Worm (Caenorhabditis elegans) whole organism, late embryonic: ENCODE results near the gene sox-2.

Source experiments
- ama-1 ChIP-seq: fragments of 150-350 bp; optimal IDR thresholded peaks from 2 replicates; lab custom pipeline; 2014
- ceh-9 ChIP-seq: sonication (generic microtip); optimal IDR thresholded peaks from 2 replicates; lab custom pipeline; 2016; ENCODE audit warnings: mild to moderate bottlenecking, missing genetic modification characterization, inconsistent platforms, missing compliant biosample characterization
- ets-4 ChIP-seq: sonication (generic microtip); optimal IDR thresholded peaks from 2 replicates; lab custom pipeline; 2016; ENCODE audit warnings: missing genetic modification characterization, missing compliant biosample characterization
- eyg-1 ChIP-seq: sonication (generic microtip); optimal IDR thresholded peaks from 2 replicates; lab custom pipeline; 2016; ENCODE audit warnings: missing genotype, missing genetic modification characterization, missing compliant biosample characterization
- hlh-30 ChIP-seq: sonication (generic microtip); optimal IDR thresholded peaks from 2 replicates; lab custom pipeline; 2017; ENCODE audit warnings: antibody characterized with exemption, missing genetic modification characterization, missing compliant biosample characterization; ENCODE audit not compliant: insufficient read depth
- lin-11 ChIP-seq: fragments of 200-800 bp; sonication (Bioruptor generic); optimal IDR thresholded peaks from 2 replicates; lab custom pipeline; 2018; ENCODE audit warnings: mild to moderate bottlenecking, missing genetic modification characterization, missing compliant biosample characterization
- pha-2 ChIP-seq: sonication (generic microtip); optimal IDR thresholded peaks from 2 replicates; lab custom pipeline; 2017; ENCODE audit warnings: mild to moderate bottlenecking, missing genetic modification characterization, missing compliant biosample characterization
- pqm-1 ChIP-seq: sonication (generic microtip); optimal IDR thresholded peaks from 2 replicates; lab custom pipeline; 2016; ENCODE audit warnings: missing genetic modification characterization, missing compliant biosample characterization
- pros-1 ChIP-seq: fragments of 150-350 bp; optimal IDR thresholded peaks from 2 replicates; lab custom pipeline; 2014; ENCODE audit warnings: missing biosample characterization, missing genetic modification reagents, missing genetic modification characterization
- rnt-1 ChIP-seq: sonication (generic microtip); optimal IDR thresholded peaks from 2 replicates; lab custom pipeline; 2016; ENCODE audit warnings: missing genetic modification characterization, missing compliant biosample characterization
- sox-4 ChIP-seq: sonication (generic microtip); optimal IDR thresholded peaks from 2 replicates; lab custom pipeline; 2017; ENCODE audit warnings: mild to moderate bottlenecking, missing genetic modification characterization, inconsistent platforms, missing compliant biosample characterization
- tbx-2 ChIP-seq: sonication (generic microtip); optimal IDR thresholded peaks from 2 replicates; lab custom pipeline; 2016; ENCODE audit warnings: missing genetic modification characterization, missing compliant biosample characterization
- unc-3 ChIP-seq, 2 experiments: fragments of 200-800 bp in 1 of 2; sonication (Bioruptor generic) in 1 of 2; sonication (generic microtip) in 1 of 2; conservative IDR thresholded peaks in 1 of 2; optimal IDR thresholded peaks in 1 of 2; 2 replicates each; pipeline versions ENCODE4 v1.3.6 to Lab custom; 2016 to 2022; ENCODE audit warnings: missing compliant biosample characterization in 2 of 2, missing genetic modification characterization in 2 of 2, missing genetic modification reagents in 1 of 2

ce11 chrX:7478948-7479347 is 15.4 kb upstream of the sox-2 start, which contains the start of gene mek-1:
- TF ChIP-seq ceh-9 (tag; lab: Kevin White, UChicago) (no peak), ama-1 (no peak), ets-4 (tag; lab: Kevin White, UChicago) (no peak), rnt-1 (tag; lab: Kevin White, UChicago) (no peak), pqm-1 (no peak), tbx-2 (tag; lab: Kevin White, UChicago) (no peak), lin-11 (no peak), pha-2 (tag; lab: Kevin White, UChicago) (no peak), unc-3 (GFP tag; conservative IDR thresholded peaks at IDR 0.05; lab: Robert Waterston, UW) (no peak), unc-3 (tag; optimal IDR thresholded peaks at IDR 0.05; lab: Kevin White, UChicago) (no peak), eyg-1 (tag; lab: Kevin White, UChicago) (no peak), sox-4 (no peak), pros-1 (tag; lab: Kevin White, UChicago) (no peak), hlh-30 (tag; lab: Kevin White, UChicago) (no peak)
